Fruit fly (Drosophila melanogaster) whole organism: ENCODE data around the gene CG7367.

ENCODE experiments used
- CG8478 ChIP-seq: fragments of >200 bp; optimal IDR thresholded peaks from 2 replicates; lab custom pipeline; 2018; ENCODE audit warnings: inconsistent platforms
- Dll ChIP-seq: fragments of >200 bp; optimal IDR thresholded peaks from 2 replicates; lab custom pipeline; 2017
- EcR ChIP-seq, 2 experiments: fragments of >200 bp; optimal IDR thresholded peaks; 2 replicates each; lab custom pipeline; 2017; ENCODE audit warnings: missing biosample characterization in 2 of 2, missing genetic modification characterization in 2 of 2, missing genetic modification reagents in 2 of 2
- pan ChIP-seq: fragments of >200 bp; optimal IDR thresholded peaks from 2 replicates; lab custom pipeline; 2017
- psq ChIP-seq: fragments of >200 bp; optimal IDR thresholded peaks from 2 replicates; lab custom pipeline; 2017
- usp ChIP-seq: fragments of >200 bp; optimal IDR thresholded peaks from 2 replicates; lab custom pipeline; 2017; ENCODE audit warnings: missing biosample characterization, missing genetic modification characterization, mixed read lengths

The CG7367 gene

DNA sequence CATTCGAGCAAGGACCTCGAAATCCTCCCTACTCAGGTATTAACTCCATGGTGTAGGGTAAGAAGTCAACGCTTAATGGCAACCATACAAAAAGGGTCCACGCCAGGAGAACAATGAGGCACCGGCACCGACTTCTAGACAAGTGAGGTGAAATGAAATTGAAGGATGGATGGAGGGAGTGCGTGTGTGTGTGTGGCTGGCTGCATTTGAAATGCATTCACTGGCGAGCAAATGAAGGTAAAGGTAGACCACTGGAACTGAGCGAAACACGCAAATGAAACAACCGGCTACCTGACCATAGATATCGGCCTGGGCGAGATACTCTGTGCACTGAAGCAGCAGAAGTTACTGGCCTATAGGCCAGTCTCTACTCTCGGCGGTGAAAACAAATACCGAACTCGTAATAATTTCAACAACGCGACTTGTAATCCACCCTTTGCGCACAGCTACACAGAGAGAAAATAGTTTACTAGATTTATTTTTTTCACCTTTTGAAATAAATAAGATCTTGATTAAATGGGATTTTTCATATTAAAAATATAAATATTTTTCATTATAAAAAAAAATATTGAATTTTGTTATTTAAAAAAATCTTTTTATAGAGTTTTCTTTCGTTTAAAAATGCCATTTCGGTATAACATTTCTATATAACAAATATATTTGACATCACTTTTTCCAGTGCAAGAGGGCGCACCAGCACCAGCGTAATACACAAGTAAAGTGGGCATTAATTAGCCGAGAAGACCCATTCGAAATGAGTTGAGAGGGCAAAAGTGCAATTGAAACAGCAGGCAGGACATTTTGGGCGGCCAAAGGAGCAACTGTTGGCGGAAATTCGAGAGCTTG is 42.3 kb upstream of the CG7367 start:
- TF ChIP-seq usp (GFP tag; lab: Kevin White, UChicago) (no peak), psq (lab: Kevin White, UChicago) (no peak), Dll (lab: Kevin White, UChicago) (no peak), CG8478 (no peak), EcR (GFP tag; optimal IDR thresholded peaks at IDR 0.05; lab: Kevin White, UChicago) (no peak), pan (no peak)

DNA sequence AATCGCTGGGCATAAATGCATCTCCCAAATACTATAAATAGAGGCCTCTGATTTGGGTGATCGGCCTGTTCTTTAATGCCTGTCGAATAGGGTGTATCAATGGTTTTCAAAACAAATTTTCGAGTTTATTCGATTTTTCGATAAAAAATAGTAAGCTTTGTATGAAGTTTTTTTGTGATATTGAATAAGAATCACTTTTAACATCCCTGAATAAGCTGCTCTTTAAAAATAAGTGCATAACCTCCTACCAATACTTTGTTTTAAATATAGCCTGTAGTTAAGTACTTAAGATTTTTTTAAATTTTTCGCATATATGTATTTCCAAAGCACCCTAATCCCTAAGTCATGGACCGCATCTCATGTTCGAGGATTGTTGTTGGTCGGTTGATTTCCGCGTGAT is 41.1 kb upstream of the CG7367 start:
- TF ChIP-seq usp (GFP tag; lab: Kevin White, UChicago) (no peak), Dll (lab: Kevin White, UChicago) (no peak), CG8478 (no peak), pan (no peak), EcR (GFP tag; optimal IDR thresholded peaks at IDR 0.05; lab: Kevin White, UChicago) (no peak), psq (lab: Kevin White, UChicago) (no peak)

DNA sequence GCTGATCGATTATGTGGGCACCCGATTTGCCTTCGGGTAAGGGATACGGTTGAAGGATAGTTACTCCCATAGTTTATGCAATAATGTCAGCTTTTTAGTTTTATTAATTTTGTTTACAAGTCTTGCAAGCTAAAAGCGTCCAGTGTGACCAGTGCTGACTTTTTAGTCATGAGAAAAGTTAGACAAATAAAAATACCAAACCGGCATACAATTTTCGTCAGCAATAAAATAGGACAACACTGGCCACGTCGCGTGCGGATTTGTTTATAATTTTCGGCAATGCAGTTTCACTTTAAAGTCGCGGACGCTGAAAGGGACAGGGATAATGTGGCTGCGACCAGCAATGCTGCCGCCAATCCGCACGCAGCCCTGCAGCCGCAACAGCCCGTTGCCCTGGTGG is 33.1 kb upstream of the CG7367 start, which contains the start of the genes MED20 and Trf:
Gene MED20 (minus strand): TSS at position 157 of the 400 bp plus-strand sequence.
Gene Trf (plus strand): TSS at position 204 of the 400 bp plus-strand sequence.
- TF ChIP-seq psq (lab: Kevin White, UChicago) = no peak
- TF ChIP-seq EcR (GFP tag; optimal IDR thresholded peaks at IDR 0.05; lab: Kevin White, UChicago) = no peak

dm6 chr2L:8071112-8071976 is 31.8 kb upstream of the CG7367 start, which contains the start of gene poe:
poe (minus strand) TSS chr2L:8071624.
- TF ChIP-seq EcR (GFP tag; optimal IDR thresholded peaks at IDR 0.05; lab: Kevin White, UChicago) (no peak), pan (no peak), Dll (lab: Kevin White, UChicago) (no peak), usp (GFP tag; lab: Kevin White, UChicago) (no peak)

DNA sequence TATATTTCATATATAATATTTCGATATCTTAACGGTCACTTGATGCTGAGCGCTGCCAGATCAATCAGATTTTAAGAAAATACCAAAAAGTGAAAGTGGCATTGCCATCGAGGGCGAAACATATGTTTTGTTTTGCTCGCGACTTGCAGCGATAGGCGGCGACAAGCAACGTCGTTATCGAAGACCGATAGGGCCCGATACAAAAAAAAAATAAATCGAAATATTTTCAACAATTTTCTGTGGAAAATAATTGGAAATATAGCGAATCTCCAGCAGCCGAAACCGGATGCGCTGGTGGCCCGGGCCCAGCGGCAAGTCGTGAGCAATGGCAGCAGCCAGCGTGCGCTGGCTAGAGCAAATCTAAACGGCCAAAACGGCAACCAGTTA is 3.7 kb upstream of the CG7367 start, which contains the start of gene Megf8:
Gene Megf8 (plus strand): TSS at position 190 of the 387 bp plus-strand sequence.
- TF ChIP-seq EcR (GFP tag; optimal IDR thresholded peaks at IDR 0.05; lab: Kevin White, UChicago) (no peak), psq (lab: Kevin White, UChicago) (no peak), pan (no peak), Dll (lab: Kevin White, UChicago) (no peak), usp (GFP tag; lab: Kevin White, UChicago) (no peak), CG8478 (no peak)

DNA sequence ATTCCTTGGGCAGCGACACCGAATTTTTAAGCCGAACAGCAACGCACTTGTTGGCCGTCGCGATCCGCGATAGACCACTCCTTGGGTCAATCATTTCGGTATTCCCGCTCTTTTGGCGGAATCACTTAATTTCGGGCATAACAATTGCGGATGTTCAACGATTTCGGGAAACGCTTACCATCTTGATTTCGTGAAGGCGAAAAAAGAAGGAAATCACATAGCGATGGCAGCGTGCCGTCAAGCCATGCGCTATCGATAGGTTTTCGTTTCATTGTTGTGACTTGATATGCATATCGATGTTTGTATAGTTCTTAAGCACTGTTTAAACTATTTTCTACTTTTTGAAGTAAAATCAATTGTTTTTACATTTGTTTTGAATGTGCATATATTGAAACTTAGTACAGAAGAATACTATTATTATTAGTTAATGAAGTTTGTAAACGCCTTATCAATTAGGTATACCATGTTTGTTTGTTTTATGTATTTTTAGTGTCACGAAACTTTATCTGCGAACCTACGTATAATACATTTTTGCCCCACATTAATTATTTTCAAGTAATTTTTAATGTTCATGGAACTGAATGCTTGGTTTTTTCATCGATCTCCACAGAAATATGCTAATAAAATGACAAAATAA is 3.2 kb upstream of the CG7367 start, which contains the start of gene RpL36A:
Gene RpL36A (minus strand): TSS at position 265 of the 637 bp plus-strand sequence.
- TF ChIP-seq EcR (GFP tag; optimal IDR thresholded peaks at IDR 0.05; lab: Kevin White, UChicago) (no peak), pan (no peak), CG8478 (no peak), Dll (lab: Kevin White, UChicago) (no peak), psq (lab: Kevin White, UChicago) (no peak), usp (GFP tag; lab: Kevin White, UChicago) (no peak)

dm6 chr2L:8040872-8041271 is 1.3 kb upstream of the CG7367 start, which contains the start of gene CCDC53:
CCDC53 (plus strand) TSS chr2L:8041106.
- TF ChIP-seq pan = no peak
- TF ChIP-seq usp (GFP tag; lab: Kevin White, UChicago) = no peak
- TF ChIP-seq Dll (lab: Kevin White, UChicago) = no peak
- no peak for TF ChIP-seq EcR (GFP tag; optimal IDR thresholded peaks at IDR 0.05; lab: Kevin White, UChicago)
- no peak for TF ChIP-seq psq (lab: Kevin White, UChicago)
- no peak for TF ChIP-seq CG8478

dm6 chr2L:8034734-8035133 is 4.9 kb downstream of the CG7367 start:
- TF ChIP-seq usp (GFP tag; lab: Kevin White, UChicago) (no peak), Dll (lab: Kevin White, UChicago) (no peak), CG8478 (no peak), pan (no peak), EcR (GFP tag; optimal IDR thresholded peaks at IDR 0.05; lab: Kevin White, UChicago) (no peak), psq (lab: Kevin White, UChicago) (no peak)

DNA sequence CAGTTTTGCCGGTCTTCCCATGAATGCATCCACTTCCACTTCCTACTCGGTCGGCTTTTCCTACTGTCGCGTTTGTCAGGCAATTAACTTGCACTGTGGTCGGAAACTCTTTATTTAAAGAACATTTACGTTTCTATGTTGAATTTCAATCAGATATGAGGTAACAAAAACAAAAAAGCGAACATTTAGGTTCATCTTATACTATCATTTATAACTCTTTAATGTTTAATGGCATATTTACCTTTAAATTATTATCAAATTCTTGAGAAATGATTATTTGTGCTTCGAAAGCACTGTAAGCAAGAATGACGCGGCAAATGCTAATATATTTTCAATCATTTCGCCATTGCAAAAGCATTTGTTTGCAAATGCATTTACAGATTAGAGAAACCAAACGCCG is 5.8 kb downstream of the CG7367 start:
- no peak for TF ChIP-seq pan
- TF ChIP-seq CG8478 = no peak
- TF ChIP-seq EcR (GFP tag; optimal IDR thresholded peaks at IDR 0.05; lab: Kevin White, UChicago) = no peak
- TF ChIP-seq Dll (lab: Kevin White, UChicago) = no peak
- TF ChIP-seq usp (GFP tag; lab: Kevin White, UChicago) = no peak

DNA sequence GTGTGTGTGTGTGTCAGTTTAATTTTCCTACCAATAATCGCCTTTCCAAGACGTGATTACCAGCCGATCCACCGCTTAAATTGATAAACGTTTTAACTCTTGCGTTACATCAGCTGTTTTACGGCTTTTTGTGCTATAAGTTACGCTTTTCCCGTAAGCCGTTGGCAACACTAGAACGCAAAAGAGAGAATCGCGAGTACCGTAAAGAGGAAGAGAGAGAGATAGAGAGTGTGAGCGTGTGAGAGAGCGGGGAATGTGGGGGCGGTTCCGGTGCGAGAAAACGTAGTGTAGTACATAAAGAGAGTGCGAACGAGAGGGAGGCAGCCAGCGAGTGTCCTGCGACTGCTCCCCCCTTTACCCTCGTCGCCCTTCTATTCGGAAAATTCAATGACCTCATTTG is 8.0 kb downstream of the CG7367 start:
- no peak for TF ChIP-seq CG8478
- TF ChIP-seq EcR (GFP tag; optimal IDR thresholded peaks at IDR 0.05; lab: Kevin White, UChicago) = no peak
- no peak for TF ChIP-seq pan
- TF ChIP-seq usp (GFP tag; lab: Kevin White, UChicago) = no peak
- TF ChIP-seq psq (lab: Kevin White, UChicago) = no peak
- no peak for TF ChIP-seq Dll (lab: Kevin White, UChicago)

- TF ChIP-seq psq (lab: Kevin White, UChicago) (no peak), usp (GFP tag; lab: Kevin White, UChicago) (no peak), Dll (lab: Kevin White, UChicago) (no peak), pan (no peak), CG8478 (peak; percentile 77)
These were observed 8.8 kb downstream of the CG7367 start, which contains the start of gene Cka for dm6 chr2L:8030693-8031210. Cka (plus strand) TSS chr2L:8030721.
